Fruit fly (Drosophila melanogaster) whole organism, embryonic: Measurements from ENCODE around the gene Pebp1.
A peak's percentile ranks its signal among the peaks of the same experiment; 100 is the strongest.

Source experiments
- Atf3 ChIP-seq: fragments of 200-800 bp; sonication (Bioruptor generic); optimal IDR thresholded peaks from 3 replicates; lab custom pipeline; 2016; ENCODE audit warnings: missing biosample characterization, missing genetic modification characterization
- Awh ChIP-seq: fragments of 200-800 bp; sonication (Bioruptor generic); IDR thresholded peaks from 2 replicates; pipeline ENCODE4, ENCODE4 v1.3.6; 2022; ENCODE audit warnings: missing biosample characterization, missing genetic modification characterization
- Bdp1 ChIP-seq: fragments of 200-800 bp; sonication (Bioruptor generic); optimal IDR thresholded peaks from 3 replicates; lab custom pipeline; 2016; ENCODE audit warnings: missing biosample characterization, missing genetic modification characterization
- CG10267 ChIP-seq: fragments of 200-800 bp; sonication (Bioruptor generic); optimal IDR thresholded peaks from 2 replicates; lab custom pipeline; 2018; ENCODE audit warnings: missing biosample characterization, mild to moderate bottlenecking, missing genetic modification characterization, moderate library complexity
- CG10979 ChIP-seq: fragments of 200-800 bp; sonication (Bioruptor generic); optimal IDR thresholded peaks from 2 replicates; lab custom pipeline; 2018; ENCODE audit warnings: missing biosample characterization, mild to moderate bottlenecking, missing genetic modification characterization, moderate library complexity
- CG12071 ChIP-seq: fragments of 200-800 bp; sonication (Bioruptor generic); optimal IDR thresholded peaks from 3 replicates; lab custom pipeline; 2018; ENCODE audit warnings: missing biosample characterization, mild to moderate bottlenecking, missing genetic modification characterization
- CG13296 ChIP-seq: fragments of 200-800 bp; sonication (Bioruptor generic); optimal IDR thresholded peaks from 3 replicates; lab custom pipeline; 2018; ENCODE audit warnings: missing biosample characterization, mild to moderate bottlenecking, missing genetic modification characterization
- CG15269 ChIP-seq: fragments of 200-800 bp; sonication (Bioruptor generic); optimal IDR thresholded peaks from 2 replicates; lab custom pipeline; 2018; ENCODE audit warnings: missing biosample characterization, mild to moderate bottlenecking, missing genetic modification characterization, moderate library complexity
- CG1602 ChIP-seq: fragments of 200-800 bp; sonication (Bioruptor generic); optimal IDR thresholded peaks from 3 replicates; lab custom pipeline; 2016; ENCODE audit warnings: missing biosample characterization, missing genetic modification characterization
- CG2889 ChIP-seq: fragments of 200-800 bp; sonication (Bioruptor generic); IDR thresholded peaks from 3 replicates; pipeline ENCODE4 v1.3.6; 2022; ENCODE audit warnings: missing biosample characterization, missing genetic modification characterization
- CG3065 ChIP-seq: fragments of 200-800 bp; sonication (Bioruptor generic); optimal IDR thresholded peaks from 2 replicates; lab custom pipeline; 2016; ENCODE audit warnings: missing biosample characterization, missing genetic modification characterization
- CG31388 ChIP-seq: fragments of 200-800 bp; sonication (Bioruptor generic); optimal IDR thresholded peaks from 2 replicates; lab custom pipeline; 2016; ENCODE audit warnings: missing biosample characterization, missing genetic modification characterization
- CG3281 ChIP-seq: fragments of 200-800 bp; sonication (Bioruptor generic); optimal IDR thresholded peaks from 3 replicates; lab custom pipeline; 2017; ENCODE audit warnings: missing biosample characterization, mild to moderate bottlenecking, missing genetic modification characterization
- CG4404 ChIP-seq: fragments of 200-800 bp; sonication (Bioruptor generic); IDR thresholded peaks from 2 replicates; pipeline ENCODE4 v1.3.6; 2022; ENCODE audit warnings: missing biosample characterization, missing genetic modification characterization
- CG8924 ChIP-seq: fragments of 200-800 bp; optimal IDR thresholded peaks from 3 replicates; lab custom pipeline; 2019; ENCODE audit warnings: missing biosample characterization, mild to moderate bottlenecking, missing genetic modification characterization, moderate library complexity
- CG9797 ChIP-seq: fragments of 200-800 bp; sonication (Bioruptor generic); optimal IDR thresholded peaks from 3 replicates; lab custom pipeline; 2018; ENCODE audit warnings: missing biosample characterization, mild to moderate bottlenecking, missing genetic modification characterization
- E2f1 ChIP-seq: fragments of 200-800 bp; sonication (Bioruptor generic); IDR thresholded peaks from 2 replicates; pipeline ENCODE4 v1.3.6; 2022; ENCODE audit warnings: missing biosample characterization, missing genetic modification characterization
- E2f2 ChIP-seq: fragments of 200-800 bp; sonication (Bioruptor generic); IDR thresholded peaks from 2 replicates; pipeline ENCODE4 v1.3.6; 2022; ENCODE audit warnings: missing biosample characterization, missing genetic modification characterization
- ERR ChIP-seq: fragments of 200-800 bp; sonication (Bioruptor generic); optimal IDR thresholded peaks from 2 replicates; lab custom pipeline; 2016; ENCODE audit warnings: missing biosample characterization, missing genetic modification characterization
- Eip74EF ChIP-seq, 2 experiments: fragments of 200-800 bp in 1 of 2; fragments of >200 bp in 1 of 2; sonication (Bioruptor generic) in 1 of 2; optimal IDR thresholded peaks; 2 replicates each; lab custom pipeline; 2017 to 2019; ENCODE audit warnings: missing biosample characterization in 2 of 2, missing genetic modification characterization in 2 of 2, mild to moderate bottlenecking in 1 of 2, moderate library complexity in 1 of 2
- Fer1 ChIP-seq: fragments of 200-800 bp; sonication (Bioruptor generic); optimal IDR thresholded peaks from 2 replicates; lab custom pipeline; 2017; ENCODE audit warnings: missing biosample characterization, mild to moderate bottlenecking, missing genetic modification characterization
- GATAe ChIP-seq: fragments of 200-800 bp; sonication (Bioruptor generic); conservative IDR thresholded peaks from 2 replicates; pipeline ENCODE4 v1.3.6; 2022; ENCODE audit warnings: missing biosample characterization, missing genetic modification characterization
- MBD-R2 ChIP-seq: fragments of 200-800 bp; sonication (Bioruptor generic); IDR thresholded peaks from 2 replicates; pipeline ENCODE4 v1.3.6; 2022; ENCODE audit warnings: missing biosample characterization, missing genetic modification characterization
- MTF-1 ChIP-seq: fragments of 200-800 bp; sonication (Bioruptor generic); optimal IDR thresholded peaks from 2 replicates; lab custom pipeline; 2018; ENCODE audit warnings: missing biosample characterization, mild to moderate bottlenecking, missing genetic modification characterization, borderline replicate concordance
- Mes4 ChIP-seq: fragments of 200-800 bp; sonication (Bioruptor generic); optimal IDR thresholded peaks from 2 replicates; lab custom pipeline; 2016; ENCODE audit warnings: missing biosample characterization, missing genetic modification characterization
- Rfx ChIP-seq: fragments of 200-800 bp; sonication (Bioruptor generic); IDR thresholded peaks from 2 replicates; pipeline ENCODE4 v1.3.6; 2022; ENCODE audit warnings: missing biosample characterization, missing genetic modification characterization
- Sin3A ChIP-seq: fragments of >200 bp; optimal IDR thresholded peaks from 2 replicates; lab custom pipeline; 2018
- Sry-β ChIP-seq: fragments of 200-800 bp; sonication (Bioruptor generic); optimal IDR thresholded peaks from 2 replicates; lab custom pipeline; 2018; ENCODE audit warnings: missing biosample characterization, mild to moderate bottlenecking, missing genetic modification characterization, moderate library complexity
- TFAM ChIP-seq: fragments of 200-800 bp; sonication (Bioruptor generic); optimal IDR thresholded peaks from 2 replicates; lab custom pipeline; 2017; ENCODE audit warnings: missing biosample characterization, missing genetic modification characterization, inconsistent platforms
- ab ChIP-seq: fragments of 200-800 bp; sonication (Bioruptor generic); optimal IDR thresholded peaks from 2 replicates; lab custom pipeline; 2016; ENCODE audit warnings: missing biosample characterization, missing genetic modification characterization
- abd-A ChIP-seq: fragments of 200-800 bp; sonication (Bioruptor generic); optimal IDR thresholded peaks from 3 replicates; lab custom pipeline; 2019; ENCODE audit warnings: missing biosample characterization, mild to moderate bottlenecking, missing genetic modification characterization, moderate library complexity
- ara ChIP-seq: fragments of 200-800 bp; sonication (Bioruptor generic); IDR thresholded peaks from 2 replicates; pipeline ENCODE4 v1.3.6; 2022; ENCODE audit warnings: missing biosample characterization, missing genetic modification characterization
- az2 ChIP-seq: fragments of 200-800 bp; sonication (Bioruptor generic); optimal IDR thresholded peaks from 3 replicates; lab custom pipeline; 2016; ENCODE audit warnings: missing biosample characterization, missing genetic modification characterization
- bab2 ChIP-seq: fragments of 200-800 bp; sonication (Bioruptor generic); optimal IDR thresholded peaks from 2 replicates; lab custom pipeline; 2016; ENCODE audit warnings: missing biosample characterization, missing genetic modification characterization
- bowl ChIP-seq: fragments of 200-800 bp; sonication (Bioruptor generic); IDR thresholded peaks from 2 replicates; pipeline ENCODE4 v1.3.6; 2022; ENCODE audit warnings: missing biosample characterization, missing genetic modification characterization
- btn ChIP-seq: fragments of 200-800 bp; sonication (Bioruptor generic); optimal IDR thresholded peaks from 2 replicates; lab custom pipeline; 2016; ENCODE audit warnings: missing biosample characterization, missing genetic modification characterization
- crc ChIP-seq: fragments of 200-800 bp; sonication (Bioruptor generic); optimal IDR thresholded peaks from 2 replicates; lab custom pipeline; 2016; ENCODE audit warnings: missing biosample characterization, missing genetic modification characterization
- danr ChIP-seq: fragments of 200-800 bp; sonication (Bioruptor generic); IDR thresholded peaks from 2 replicates; pipeline ENCODE4 v1.3.6; 2022; ENCODE audit warnings: missing biosample characterization, missing genetic modification characterization
- gsb-n ChIP-seq: fragments of 200-800 bp; sonication (Bioruptor generic); optimal IDR thresholded peaks from 3 replicates; lab custom pipeline; 2018; ENCODE audit warnings: missing biosample characterization, mild to moderate bottlenecking, missing genetic modification characterization
- insv ChIP-seq, 2 experiments: fragments of 200-800 bp; sonication (Bioruptor generic); optimal IDR thresholded peaks; 3 replicates each; lab custom pipeline; 2016 to 2018; ENCODE audit warnings: missing biosample characterization in 2 of 2, missing genetic modification characterization in 2 of 2
- kay ChIP-seq: fragments of 200-800 bp; sonication (Bioruptor generic); optimal IDR thresholded peaks from 2 replicates; lab custom pipeline; 2016; ENCODE audit warnings: missing biosample characterization, missing genetic modification characterization
- kni ChIP-seq: fragments of 200-800 bp; sonication (Bioruptor generic); optimal IDR thresholded peaks from 3 replicates; lab custom pipeline; 2017; ENCODE audit warnings: mild to moderate bottlenecking, missing biosample characterization, missing genetic modification reagents, missing genetic modification characterization
- phol ChIP-seq: fragments of 200-800 bp; sonication (Bioruptor generic); optimal IDR thresholded peaks from 3 replicates; lab custom pipeline; 2018; ENCODE audit warnings: missing biosample characterization, mild to moderate bottlenecking, missing genetic modification characterization, moderate library complexity
- prd ChIP-seq, 3 experiments: fragments of >200 bp in 2 of 3; fragments of 200-800 bp in 1 of 3; sonication (Bioruptor generic) in 1 of 3; optimal IDR thresholded peaks in 2 of 3; IDR thresholded peaks in 1 of 3; 2 replicates in 2 of 3; 3 replicates in 1 of 3; pipeline versions ENCODE4 v1.3.6 to Lab custom; 2017 to 2022; ENCODE audit warnings: missing biosample characterization in 1 of 3, missing genetic modification characterization in 1 of 3
- run ChIP-seq: fragments of 200-800 bp; sonication (Bioruptor generic); optimal IDR thresholded peaks from 3 replicates; lab custom pipeline; 2018; ENCODE audit warnings: missing biosample characterization, mild to moderate bottlenecking, missing genetic modification characterization
- sc ChIP-seq, 3 experiments: fragments of >200 bp in 2 of 3; fragments of 200-800 bp in 1 of 3; sonication (Bioruptor generic) in 1 of 3; optimal IDR thresholded peaks; 2 replicates in 2 of 3; 3 replicates in 1 of 3; lab custom pipeline; 2017; ENCODE audit warnings: mild to moderate bottlenecking in 1 of 3, missing biosample characterization in 1 of 3, missing genetic modification characterization in 1 of 3, missing genetic modification reagents in 1 of 3
- sna ChIP-seq: fragments of 200-800 bp; sonication (Bioruptor generic); IDR thresholded peaks from 2 replicates; pipeline ENCODE4 v1.3.6; 2022; ENCODE audit warnings: missing biosample characterization, missing genetic modification characterization; ENCODE audit not compliant: partially characterized antibody
- sqz ChIP-seq: fragments of 200-800 bp; sonication (Bioruptor generic); optimal IDR thresholded peaks from 3 replicates; lab custom pipeline; 2018; ENCODE audit warnings: missing biosample characterization, mild to moderate bottlenecking, missing genetic modification characterization
- vfl ChIP-seq: fragments of 200-800 bp; sonication (Bioruptor generic); optimal IDR thresholded peaks from 2 replicates; lab custom pipeline; 2016; ENCODE audit warnings: missing biosample characterization, missing genetic modification characterization

Pebp1 gene

DNA sequence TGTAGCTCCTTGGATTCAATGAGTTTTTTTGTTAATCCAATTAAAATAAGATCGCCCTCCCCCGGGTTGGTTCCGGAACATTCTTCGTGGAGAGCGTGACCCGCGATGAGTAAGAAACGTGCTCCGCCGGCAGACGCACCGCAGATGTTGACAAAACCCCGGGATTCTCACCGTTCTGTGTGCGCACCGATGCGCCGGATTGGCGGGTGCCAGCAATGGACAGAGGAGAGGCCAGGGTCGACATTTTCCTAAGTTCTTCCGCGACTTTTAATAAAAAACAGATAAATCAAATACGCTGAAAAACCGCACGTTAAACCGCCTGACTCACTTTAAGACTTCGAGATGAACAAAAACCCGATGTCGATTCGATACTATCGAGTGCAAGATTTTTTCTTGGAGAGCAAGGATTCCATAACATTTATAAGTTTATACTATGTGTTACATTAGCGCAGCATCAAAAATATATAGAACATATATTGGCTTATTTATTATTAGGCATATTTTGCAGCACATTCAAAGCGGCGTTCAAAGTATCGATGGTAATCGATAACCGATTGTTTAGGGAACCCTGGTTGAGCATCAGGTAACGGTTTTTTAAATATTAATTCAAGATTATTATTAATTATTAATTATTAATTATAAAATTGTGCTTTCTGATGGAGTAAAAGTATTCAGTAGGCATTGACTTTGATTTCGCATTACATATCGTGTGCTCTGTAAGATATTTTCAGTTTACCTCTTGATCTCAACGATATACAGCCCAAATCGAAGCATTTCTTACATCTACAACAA is 25.4 kb downstream of the Pebp1 start, which contains the start of the genes CCT1 and tHMG1 (continued):
- no peak for TF ChIP-seq ab (GFP tag; lab: Kevin White, UChicago)
- no peak for TF ChIP-seq sqz (GFP tag; lab: Kevin White, UChicago)
- peak; percentile 97 for TF ChIP-seq sna (GFP tag; lab: Robert Waterston, UW)
- peak; percentile 42 for TF ChIP-seq phol
- TF ChIP-seq TFAM (GFP tag; lab: Kevin White, UChicago), result no peak
- TF ChIP-seq E2f1 (GFP tag; lab: Robert Waterston, UW), result no peak
- no peak for TF ChIP-seq Bdp1 (GFP tag; lab: Kevin White, UChicago)
- TF ChIP-seq bowl, result no peak
- no peak for TF ChIP-seq Awh (GFP tag; lab: Robert Waterston, UW)
- TF ChIP-seq danr (GFP tag; lab: Robert Waterston, UW), result no peak
- no peak for TF ChIP-seq abd-A (tag; lab: Kevin White, UChicago)
- no peak for TF ChIP-seq vfl (GFP tag; lab: Kevin White, UChicago)
- no peak for TF ChIP-seq Eip74EF (GFP tag; optimal IDR thresholded peaks at IDR 0.05; lab: Kevin White, UChicago)
- no peak for TF ChIP-seq Sry-β
- TF ChIP-seq CG10979, result no peak
- TF ChIP-seq Atf3 (GFP tag; lab: Kevin White, UChicago), result no peak
- peak; percentile 81 for TF ChIP-seq E2f2 (GFP tag; lab: Robert Waterston, UW)
- TF ChIP-seq ERR, result no peak
- peak; percentile 42 for TF ChIP-seq CG10267 (tag; lab: Kevin White, UChicago)
- no peak for TF ChIP-seq CG8924 (tag; lab: Kevin White, UChicago)
- TF ChIP-seq CG3065 (GFP tag; lab: Kevin White, UChicago), result no peak
- no peak for TF ChIP-seq GATAe
- TF ChIP-seq bab2 (GFP tag; lab: Kevin White, UChicago), result no peak
- no peak for TF ChIP-seq CG1602
- TF ChIP-seq MTF-1 (GFP tag; lab: Kevin White, UChicago), result no peak
- TF ChIP-seq CG9797 (GFP tag; lab: Kevin White, UChicago), result peak; percentile 23
- no peak for TF ChIP-seq insv (GFP tag; optimal IDR thresholded peaks at IDR 0.05; lab: Kevin White, UChicago)
- no peak for TF ChIP-seq Mes4 (GFP tag; lab: Kevin White, UChicago)
- TF ChIP-seq MBD-R2 (GFP tag; lab: Robert Waterston, UW), result peak; percentile 52; the same call in 1 of the 2 replicates
- TF ChIP-seq crc (GFP tag; lab: Kevin White, UChicago), result no peak
- no peak for TF ChIP-seq sc (optimal IDR thresholded peaks at IDR 0.05; lab: Kevin White, UChicago)
- TF ChIP-seq sc (GFP tag; optimal IDR thresholded peaks at IDR 0.05; lab: Kevin White, UChicago), result no peak
- TF ChIP-seq kni (GFP tag; lab: Kevin White, UChicago), result no peak
- TF ChIP-seq Fer1 (GFP tag; lab: Kevin White, UChicago), result no peak
- peak; percentile 51 for TF ChIP-seq Sin3A (lab: Kevin White, UChicago)
- TF ChIP-seq CG31388 (GFP tag; lab: Kevin White, UChicago), result no peak
- no peak for TF ChIP-seq CG2889
- no peak for TF ChIP-seq run (tag; lab: Kevin White, UChicago)
- TF ChIP-seq ara (GFP tag; lab: Robert Waterston, UW), result no peak
- no peak for TF ChIP-seq CG4404 (GFP tag; lab: Robert Waterston, UW)
- no peak for TF ChIP-seq prd (optimal IDR thresholded peaks at IDR 0.05; lab: Kevin White, UChicago)
- TF ChIP-seq prd (GFP tag; IDR thresholded peaks at IDR 0.05; lab: Robert Waterston, UW), result no peak; the same call in 2 of the 3 replicates
- no peak for TF ChIP-seq az2 (GFP tag; lab: Kevin White, UChicago)
- peak; percentile 20 for TF ChIP-seq CG13296 (GFP tag; lab: Kevin White, UChicago)
- TF ChIP-seq CG3281 (GFP tag; lab: Kevin White, UChicago), result peak; percentile 73
- peak; percentile 88 for TF ChIP-seq kay (GFP tag; lab: Kevin White, UChicago)
- TF ChIP-seq gsb-n (tag; lab: Kevin White, UChicago), result no peak
- TF ChIP-seq btn (GFP tag; lab: Kevin White, UChicago), result no peak
- no peak for TF ChIP-seq CG15269 (tag; lab: Kevin White, UChicago)
- TF ChIP-seq Rfx (GFP tag; lab: Robert Waterston, UW), result no peak
- TF ChIP-seq CG12071 (GFP tag; lab: Kevin White, UChicago), result no peak
